Fruit fly (Drosophila melanogaster): ENCODE measurements around the gene CG10195.

CG10195 gene

DNA sequence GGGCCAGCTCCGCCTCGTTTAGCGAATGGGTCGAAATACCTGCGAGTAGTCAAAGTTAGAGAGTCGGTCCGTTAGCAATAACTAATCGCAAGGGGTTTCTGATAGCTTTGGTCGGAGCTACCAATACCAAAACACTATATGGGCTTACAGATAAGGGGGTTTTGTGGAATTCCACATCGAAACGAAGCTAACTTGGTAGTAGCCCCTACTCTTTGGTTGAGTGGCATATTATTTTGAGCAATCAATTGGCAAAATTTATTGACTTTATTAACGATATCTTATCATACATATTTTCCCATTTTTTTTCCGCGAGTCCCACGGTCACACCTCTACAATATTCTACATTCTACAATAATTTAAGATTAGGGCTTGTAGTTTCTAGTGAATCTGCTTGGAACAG lies 21.8 kb upstream of the CG10195 start:
- TF ChIP-seq usp (GFP tag; optimal IDR thresholded peaks at IDR 0.05) (no peak), pan (optimal IDR thresholded peaks at IDR 0.05) (no peak), psq (optimal IDR thresholded peaks at IDR 0.05) (no peak), EcR (GFP tag; optimal IDR thresholded peaks at IDR 0.05) (no peak), Dll (optimal IDR thresholded peaks at IDR 0.05) (no peak), CG8478 (optimal IDR thresholded peaks at IDR 0.05) (no peak)

DNA sequence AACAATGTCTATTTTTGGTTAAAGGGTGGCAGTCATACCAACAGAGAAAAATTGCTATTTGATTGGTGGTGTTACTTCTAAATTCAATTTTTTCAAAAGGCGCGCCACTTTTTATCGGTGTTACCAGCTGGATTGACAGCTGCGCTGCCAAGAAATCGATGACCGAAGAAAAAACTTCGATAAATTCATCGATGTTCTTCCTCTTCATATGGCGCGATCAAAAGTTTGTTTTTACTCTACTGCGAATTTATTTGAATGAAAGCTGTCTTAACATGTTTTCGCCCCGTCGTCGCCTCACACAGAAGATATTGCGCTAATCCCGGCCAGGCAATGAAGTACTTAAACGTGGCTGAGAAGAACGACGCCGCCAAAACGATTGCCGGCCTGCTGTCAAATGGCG lies 13.5 kb upstream of the CG10195 start, which contains the start of gene Top3alpha:
Gene Top3alpha, plus strand, starts transcription at position 186 of the 400 bp plus-strand sequence.
- no peak for TF ChIP-seq usp (GFP tag; optimal IDR thresholded peaks at IDR 0.05)
- TF ChIP-seq Dll (optimal IDR thresholded peaks at IDR 0.05): no peak
- TF ChIP-seq CG8478 (optimal IDR thresholded peaks at IDR 0.05): no peak
- TF ChIP-seq EcR (GFP tag; optimal IDR thresholded peaks at IDR 0.05): no peak
- TF ChIP-seq psq (optimal IDR thresholded peaks at IDR 0.05): no peak
- TF ChIP-seq pan (optimal IDR thresholded peaks at IDR 0.05): no peak

DNA sequence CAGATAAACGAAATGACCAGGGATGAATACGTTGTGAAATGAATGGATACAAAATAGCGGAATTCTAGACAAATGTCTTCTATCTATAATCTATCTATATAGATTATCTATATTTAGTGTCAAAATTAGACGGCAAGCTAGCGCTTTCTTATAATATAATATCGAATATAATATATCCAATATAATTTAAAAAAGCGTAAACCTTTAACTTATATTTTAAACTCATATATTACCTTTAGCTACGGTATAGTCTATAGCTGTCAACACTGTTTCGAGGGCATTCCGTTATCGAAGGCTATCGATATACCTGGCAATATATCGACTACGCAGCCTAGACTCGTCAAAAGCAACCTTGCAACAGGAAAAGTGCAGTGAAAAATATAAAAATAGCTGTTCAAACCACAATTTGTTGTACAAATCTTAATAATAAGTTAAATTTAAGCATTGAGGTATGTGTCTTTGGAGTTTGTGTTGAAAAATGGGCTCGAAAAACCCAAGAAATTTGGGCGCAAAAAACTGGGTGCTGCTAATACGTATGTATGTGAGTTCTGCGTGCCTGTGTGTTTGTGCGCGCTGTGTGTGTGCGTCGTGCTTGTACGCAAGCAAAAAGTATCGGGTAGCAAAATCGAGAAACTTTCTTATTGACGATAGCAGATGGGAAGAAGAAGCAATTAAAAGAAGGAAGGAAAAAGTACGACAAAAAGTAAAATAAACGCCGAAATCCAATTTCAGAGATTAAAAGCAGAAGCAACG lies 8.6 kb upstream of the CG10195 start, which contains the start of the genes swm and Ctu2:
Gene swm, plus strand, starts transcription at position 318 of the 753 bp plus-strand sequence.
Gene Ctu2, minus strand, starts transcription at position 320 of the 753 bp plus-strand sequence.
- TF ChIP-seq Dll (optimal IDR thresholded peaks at IDR 0.05) (no peak), EcR (GFP tag; optimal IDR thresholded peaks at IDR 0.05) (no peak), usp (GFP tag; optimal IDR thresholded peaks at IDR 0.05) (no peak), pan (optimal IDR thresholded peaks at IDR 0.05) (no peak), psq (optimal IDR thresholded peaks at IDR 0.05) (no peak), CG8478 (optimal IDR thresholded peaks at IDR 0.05) (no peak)

dm6 chr2L:19489997-19490461 lies 5.5 kb upstream of the CG10195 start, which contains the start of the genes CG10194 and CG18094:
CG10194 (minus strand) TSS chr2L:19490104.
CG18094 (plus strand) TSS chr2L:19490262.
- TF ChIP-seq EcR (GFP tag; optimal IDR thresholded peaks at IDR 0.05): no peak
- TF ChIP-seq pan (optimal IDR thresholded peaks at IDR 0.05): peak; percentile 94
- TF ChIP-seq usp (GFP tag; optimal IDR thresholded peaks at IDR 0.05): no peak
- TF ChIP-seq psq (optimal IDR thresholded peaks at IDR 0.05): no peak
- TF ChIP-seq CG8478 (optimal IDR thresholded peaks at IDR 0.05): no peak

- no peak for TF ChIP-seq usp (GFP tag; optimal IDR thresholded peaks at IDR 0.05)
- no peak for TF ChIP-seq psq (optimal IDR thresholded peaks at IDR 0.05)
- no peak for TF ChIP-seq pan (optimal IDR thresholded peaks at IDR 0.05)
- TF ChIP-seq CG8478 (optimal IDR thresholded peaks at IDR 0.05): no peak
- TF ChIP-seq EcR (GFP tag; optimal IDR thresholded peaks at IDR 0.05): no peak
- no peak for TF ChIP-seq Dll (optimal IDR thresholded peaks at IDR 0.05)
Observed at dm6 chr2L:19487190-19487589, 2.7 kb upstream of the CG10195 start, which contains the start of gene CG13083. CG13083 (plus strand) TSS chr2L:19487490.

DNA sequence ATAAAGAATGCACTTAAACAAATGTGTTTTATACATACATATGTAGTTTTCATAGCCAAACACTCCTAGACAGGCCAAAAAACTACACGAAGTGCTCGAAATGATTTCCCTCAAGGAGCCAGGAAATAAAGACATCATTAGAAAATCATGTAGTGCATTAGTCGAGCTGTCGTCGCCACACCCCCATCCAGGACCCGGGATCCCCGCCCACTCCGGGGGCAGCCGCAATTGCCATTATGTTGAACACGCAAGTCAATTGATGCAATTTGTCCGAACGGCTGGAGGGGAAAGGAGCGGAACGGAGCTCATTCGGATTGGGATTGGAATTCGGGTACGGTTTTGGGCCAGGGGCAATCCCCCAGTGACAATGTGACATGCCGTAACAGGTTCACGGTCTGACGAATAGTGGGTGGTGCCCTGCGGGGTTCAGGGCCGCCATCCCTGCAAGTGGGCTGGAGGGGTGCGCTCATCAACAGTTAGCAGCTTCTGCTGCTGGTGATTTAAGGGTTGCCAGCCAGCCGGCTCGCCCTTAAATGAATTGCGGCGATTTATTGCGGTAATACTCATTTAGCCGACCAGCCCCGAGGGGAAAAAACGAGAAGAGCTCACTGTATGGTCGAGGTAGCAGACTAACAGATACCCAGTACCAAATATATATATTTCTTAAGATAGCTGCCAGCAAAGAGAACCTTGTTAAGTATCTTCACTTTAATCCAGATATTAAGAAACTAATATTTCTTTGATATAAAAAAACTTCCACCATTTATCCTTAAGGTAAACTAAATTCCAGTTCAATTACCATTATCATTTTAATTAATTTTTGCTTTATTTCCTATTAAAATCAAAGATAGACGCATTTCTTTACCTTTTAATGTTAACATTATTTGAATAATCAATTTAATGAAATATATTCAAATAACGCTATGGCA lies 3.8 kb downstream of the CG10195 start:
- TF ChIP-seq usp (GFP tag; optimal IDR thresholded peaks at IDR 0.05) (no peak), EcR (GFP tag; optimal IDR thresholded peaks at IDR 0.05) (no peak), CG8478 (optimal IDR thresholded peaks at IDR 0.05) (no peak), psq (optimal IDR thresholded peaks at IDR 0.05) (no peak), Dll (optimal IDR thresholded peaks at IDR 0.05) (no peak)

DNA sequence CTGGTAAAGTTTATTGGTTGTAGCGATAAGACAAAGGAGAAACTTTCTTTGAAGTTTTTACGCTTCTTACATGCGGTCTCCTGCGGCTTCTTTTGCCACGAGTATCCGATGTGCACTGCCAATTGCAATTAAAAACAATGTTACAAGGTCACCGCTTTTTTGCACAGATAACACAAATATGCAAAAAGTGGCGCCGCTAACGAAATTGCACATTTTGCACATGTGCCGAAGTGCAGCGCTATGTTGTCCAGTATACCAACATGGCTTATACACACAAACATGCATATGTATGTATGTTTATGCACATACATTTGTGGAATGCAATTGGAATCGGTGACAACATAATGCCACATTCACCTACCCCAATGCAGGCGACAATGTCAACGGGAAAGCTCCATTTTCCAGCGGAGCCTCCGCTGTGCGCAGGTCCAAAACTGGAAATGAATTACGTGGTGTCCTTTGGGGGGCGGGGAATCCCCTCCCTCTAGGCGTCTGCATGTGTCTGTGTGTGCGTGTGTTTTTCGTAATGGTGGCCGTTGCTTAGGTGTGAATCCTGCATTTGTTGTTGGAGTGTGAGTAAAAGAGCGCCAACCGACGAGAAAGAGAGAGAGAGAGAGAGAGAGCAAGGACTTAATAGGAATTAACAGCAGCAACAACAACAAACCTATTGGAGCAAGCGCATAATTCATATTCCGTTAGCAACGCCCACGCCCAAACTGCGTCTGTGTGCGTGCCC lies 5.1 kb downstream of the CG10195 start:
- TF ChIP-seq EcR (GFP tag; optimal IDR thresholded peaks at IDR 0.05): no peak
- TF ChIP-seq CG8478 (optimal IDR thresholded peaks at IDR 0.05): no peak
- TF ChIP-seq Dll (optimal IDR thresholded peaks at IDR 0.05): no peak
- TF ChIP-seq pan (optimal IDR thresholded peaks at IDR 0.05): no peak
- no peak for TF ChIP-seq usp (GFP tag; optimal IDR thresholded peaks at IDR 0.05)
- no peak for TF ChIP-seq psq (optimal IDR thresholded peaks at IDR 0.05)

dm6 chr2L:19473397-19474009 lies 11.0 kb downstream of the CG10195 start:
- TF ChIP-seq usp (GFP tag; optimal IDR thresholded peaks at IDR 0.05) (no peak), psq (optimal IDR thresholded peaks at IDR 0.05) (no peak), pan (optimal IDR thresholded peaks at IDR 0.05) (no peak), CG8478 (optimal IDR thresholded peaks at IDR 0.05) (no peak), Dll (optimal IDR thresholded peaks at IDR 0.05) (no peak), EcR (GFP tag; optimal IDR thresholded peaks at IDR 0.05) (no peak)

- TF ChIP-seq CG8478 (optimal IDR thresholded peaks at IDR 0.05): no peak
- TF ChIP-seq EcR (GFP tag; optimal IDR thresholded peaks at IDR 0.05): no peak
- TF ChIP-seq pan (optimal IDR thresholded peaks at IDR 0.05): no peak
- no peak for TF ChIP-seq usp (GFP tag; optimal IDR thresholded peaks at IDR 0.05)
- TF ChIP-seq psq (optimal IDR thresholded peaks at IDR 0.05): no peak
- TF ChIP-seq Dll (optimal IDR thresholded peaks at IDR 0.05): no peak
Observed at dm6 chr2L:19472256-19472655, 12.2 kb downstream of the CG10195 start.

dm6 chr2L:19469751-19470150 lies 14.8 kb downstream of the CG10195 start:
- TF ChIP-seq Dll (optimal IDR thresholded peaks at IDR 0.05): no peak
- no peak for TF ChIP-seq psq (optimal IDR thresholded peaks at IDR 0.05)
- no peak for TF ChIP-seq CG8478 (optimal IDR thresholded peaks at IDR 0.05)
- no peak for TF ChIP-seq pan (optimal IDR thresholded peaks at IDR 0.05)
- TF ChIP-seq EcR (GFP tag; optimal IDR thresholded peaks at IDR 0.05): no peak
- TF ChIP-seq usp (GFP tag; optimal IDR thresholded peaks at IDR 0.05): no peak
